Fruit fly (Drosophila melanogaster): ENCODE results near the gene Acbp6.

Gene Acbp6

dm6 chr3L:7091331-7091904 is 37.3 kb upstream of the Acbp6 start:
- TF ChIP-seq Hr96 (GFP tag; optimal IDR thresholded peaks at IDR 0.05), result no peak
- TF ChIP-seq Mnt (GFP tag; optimal IDR thresholded peaks at IDR 0.05), result no peak
- no peak for TF ChIP-seq CG12768 (GFP tag; optimal IDR thresholded peaks at IDR 0.05)
- TF ChIP-seq CG1620 (GFP tag; optimal IDR thresholded peaks at IDR 0.05), result no peak
- TF ChIP-seq CG14711 (tag; optimal IDR thresholded peaks at IDR 0.05), result no peak
- TF ChIP-seq cnc (optimal IDR thresholded peaks at IDR 0.05), result no peak
- TF ChIP-seq ovo (GFP tag; optimal IDR thresholded peaks at IDR 0.05), result no peak
- TF ChIP-seq CG11617 (GFP tag; optimal IDR thresholded peaks at IDR 0.05), result no peak
- TF ChIP-seq CG7045 (GFP tag; optimal IDR thresholded peaks at IDR 0.05), result no peak
- no peak for TF ChIP-seq CG7101 (tag; optimal IDR thresholded peaks at IDR 0.05)
- TF ChIP-seq Crg-1 (GFP tag; optimal IDR thresholded peaks at IDR 0.05), result no peak
- no peak for TF ChIP-seq toe (GFP tag; optimal IDR thresholded peaks at IDR 0.05)
- no peak for TF ChIP-seq CG5204 (GFP tag; optimal IDR thresholded peaks at IDR 0.05)
- no peak for TF ChIP-seq bab1 (GFP tag; optimal IDR thresholded peaks at IDR 0.05)
- TF ChIP-seq cic (GFP tag; optimal IDR thresholded peaks at IDR 0.05), result no peak

dm6 chr3L:7092904-7093303 is 35.8 kb upstream of the Acbp6 start, which contains the start of gene Cpr65Ec:
Gene Cpr65Ec, plus strand, starts transcription at chr3L:7093204.
- no peak for TF ChIP-seq cic (GFP tag; optimal IDR thresholded peaks at IDR 0.05)
- no peak for TF ChIP-seq tj (GFP tag; optimal IDR thresholded peaks at IDR 0.05)
- no peak for TF ChIP-seq pad (GFP tag; optimal IDR thresholded peaks at IDR 0.05)
- TF ChIP-seq CG7101 (tag; optimal IDR thresholded peaks at IDR 0.05), result no peak
- TF ChIP-seq CG33017 (tag; optimal IDR thresholded peaks at IDR 0.05), result no peak

- TF ChIP-seq Hr96 (GFP tag; optimal IDR thresholded peaks at IDR 0.05) (no peak), bab1 (GFP tag; optimal IDR thresholded peaks at IDR 0.05) (no peak), cic (GFP tag; optimal IDR thresholded peaks at IDR 0.05) (no peak)
Observed at dm6 chr3L:7094020-7094419, 34.7 kb upstream of the Acbp6 start.

- TF ChIP-seq CG7101 (tag; optimal IDR thresholded peaks at IDR 0.05) (no peak), cic (GFP tag; optimal IDR thresholded peaks at IDR 0.05) (no peak), cnc (optimal IDR thresholded peaks at IDR 0.05) (no peak), CG12768 (GFP tag; optimal IDR thresholded peaks at IDR 0.05) (no peak), CG14711 (tag; optimal IDR thresholded peaks at IDR 0.05) (no peak), toe (GFP tag; optimal IDR thresholded peaks at IDR 0.05) (no peak), CG33017 (tag; optimal IDR thresholded peaks at IDR 0.05) (no peak), tj (GFP tag; optimal IDR thresholded peaks at IDR 0.05) (no peak), kay (GFP tag; ENCODE audit: borderline replicate concordance) (no peak), CG1620 (GFP tag; optimal IDR thresholded peaks at IDR 0.05) (no peak), Hr96 (GFP tag; optimal IDR thresholded peaks at IDR 0.05) (no peak), bab1 (GFP tag; optimal IDR thresholded peaks at IDR 0.05) (no peak), Mnt (GFP tag; optimal IDR thresholded peaks at IDR 0.05) (no peak), CG11617 (GFP tag; optimal IDR thresholded peaks at IDR 0.05) (no peak), CG7045 (GFP tag; optimal IDR thresholded peaks at IDR 0.05) (no peak)
Observed at dm6 chr3L:7094548-7095072, 34.1 kb upstream of the Acbp6 start, which contains the start of gene form3. Gene form3, plus strand, starts transcription at chr3L:7094818.

- TF ChIP-seq Crg-1 (GFP tag; optimal IDR thresholded peaks at IDR 0.05) (no peak), kay (GFP tag; ENCODE audit: borderline replicate concordance) (peak; percentile 18)
Observed at dm6 chr3L:7096530-7096929, 32.2 kb upstream of the Acbp6 start.

dm6 chr3L:7103941-7104340 is 24.8 kb upstream of the Acbp6 start:
- TF ChIP-seq CG7101 (tag; optimal IDR thresholded peaks at IDR 0.05) (no peak), bab1 (GFP tag; optimal IDR thresholded peaks at IDR 0.05) (no peak), Mnt (GFP tag; optimal IDR thresholded peaks at IDR 0.05) (no peak), CG12768 (GFP tag; optimal IDR thresholded peaks at IDR 0.05) (no peak), tj (GFP tag; optimal IDR thresholded peaks at IDR 0.05) (no peak), CG33017 (tag; optimal IDR thresholded peaks at IDR 0.05) (no peak), cnc (optimal IDR thresholded peaks at IDR 0.05) (no peak), ovo (GFP tag; optimal IDR thresholded peaks at IDR 0.05) (no peak), cic (GFP tag; optimal IDR thresholded peaks at IDR 0.05) (no peak), Crg-1 (GFP tag; optimal IDR thresholded peaks at IDR 0.05) (no peak), CG1620 (GFP tag; optimal IDR thresholded peaks at IDR 0.05) (no peak), Clk (GFP tag; optimal IDR thresholded peaks at IDR 0.05) (no peak), CG14711 (tag; optimal IDR thresholded peaks at IDR 0.05) (no peak), CG7045 (GFP tag; optimal IDR thresholded peaks at IDR 0.05) (no peak), CG5204 (GFP tag; optimal IDR thresholded peaks at IDR 0.05) (no peak)

dm6 chr3L:7104485-7104884 is 24.2 kb upstream of the Acbp6 start:
- TF ChIP-seq Clk (GFP tag; optimal IDR thresholded peaks at IDR 0.05) (no peak), CG5204 (GFP tag; optimal IDR thresholded peaks at IDR 0.05) (no peak), cic (GFP tag; optimal IDR thresholded peaks at IDR 0.05) (no peak), Hr96 (GFP tag; optimal IDR thresholded peaks at IDR 0.05) (no peak), Mnt (GFP tag; optimal IDR thresholded peaks at IDR 0.05) (no peak), CG7045 (GFP tag; optimal IDR thresholded peaks at IDR 0.05) (no peak), CG12768 (GFP tag; optimal IDR thresholded peaks at IDR 0.05) (no peak), CG33017 (tag; optimal IDR thresholded peaks at IDR 0.05) (no peak), bab1 (GFP tag; optimal IDR thresholded peaks at IDR 0.05) (no peak), CG1620 (GFP tag; optimal IDR thresholded peaks at IDR 0.05) (no peak), CG11617 (GFP tag; optimal IDR thresholded peaks at IDR 0.05) (no peak), cnc (optimal IDR thresholded peaks at IDR 0.05) (no peak), kay (GFP tag; ENCODE audit: borderline replicate concordance) (no peak), CG14711 (tag; optimal IDR thresholded peaks at IDR 0.05) (no peak), pad (GFP tag; optimal IDR thresholded peaks at IDR 0.05) (no peak), Crg-1 (GFP tag; optimal IDR thresholded peaks at IDR 0.05) (no peak), CG7101 (tag; optimal IDR thresholded peaks at IDR 0.05) (no peak), ovo (GFP tag; optimal IDR thresholded peaks at IDR 0.05) (no peak), tj (GFP tag; optimal IDR thresholded peaks at IDR 0.05) (no peak), toe (GFP tag; optimal IDR thresholded peaks at IDR 0.05) (no peak)
